Worm (Caenorhabditis elegans) whole organism, young adult: ENCODE results near the gene urb-1.

Experiments used
- D2030.7 ChIP-seq: fragments of 200-800 bp; sonication (Bioruptor generic); IDR thresholded peaks from 2 replicates; pipeline ENCODE4 v1.3.6; 2022; ENCODE audit warnings: missing genetic modification reagents, missing genetic modification characterization, missing compliant biosample characterization
- F10E7.11 ChIP-seq: sonication (generic microtip); optimal IDR thresholded peaks from 2 replicates; lab custom pipeline; 2017; ENCODE audit warnings: mild to moderate bottlenecking, missing genetic modification characterization, moderate library complexity, missing compliant biosample characterization
- F33H1.4 ChIP-seq: fragments of 200-800 bp; sonication (Bioruptor generic); IDR thresholded peaks from 2 replicates; pipeline ENCODE4 v1.3.6; 2022; ENCODE audit warnings: missing genetic modification reagents, missing genetic modification characterization, missing compliant biosample characterization
- F49E8.2 ChIP-seq: sonication (generic microtip); optimal IDR thresholded peaks from 3 replicates; lab custom pipeline; 2017; ENCODE audit warnings: missing genetic modification characterization, mild to moderate bottlenecking, missing compliant biosample characterization, antibody characterized with exemption, moderate library complexity; ENCODE audit not compliant: insufficient read depth
- F55B11.4 ChIP-seq: sonication (generic microtip); optimal IDR thresholded peaks from 2 replicates; lab custom pipeline; 2016; ENCODE audit warnings: missing compliant biosample characterization, missing genetic modification characterization, borderline replicate concordance; ENCODE audit not compliant: insufficient read depth
- atf-7 ChIP-seq: sonication (generic microtip); optimal IDR thresholded peaks from 2 replicates; lab custom pipeline; 2017; ENCODE audit warnings: mild to moderate bottlenecking, missing genetic modification characterization, missing compliant biosample characterization
- athp-1 ChIP-seq: sonication (generic microtip); optimal IDR thresholded peaks from 2 replicates; lab custom pipeline; 2017; ENCODE audit warnings: mild to moderate bottlenecking, missing genetic modification characterization, missing compliant biosample characterization
- attf-5 ChIP-seq: fragments of 200-800 bp; sonication (Bioruptor generic); optimal IDR thresholded peaks from 2 replicates; lab custom pipeline; 2018; ENCODE audit warnings: mild to moderate bottlenecking, missing genetic modification characterization, missing compliant biosample characterization
- bed-2 ChIP-seq: fragments of 200-800 bp; sonication (Bioruptor generic); IDR thresholded peaks from 2 replicates; pipeline ENCODE4 v1.3.6; 2022; ENCODE audit warnings: missing genetic modification reagents, missing genetic modification characterization, missing compliant biosample characterization
- ccch-3 ChIP-seq: fragments of 200-800 bp; sonication (Bioruptor generic); optimal IDR thresholded peaks from 2 replicates; lab custom pipeline; 2018; ENCODE audit warnings: mild to moderate bottlenecking, missing genetic modification characterization, missing compliant biosample characterization
- cebp-1 ChIP-seq, 2 experiments: fragments of 200-800 bp in 1 of 2; sonication (Bioruptor generic) in 1 of 2; sonication (generic microtip) in 1 of 2; IDR thresholded peaks in 1 of 2; optimal IDR thresholded peaks in 1 of 2; 2 replicates each; pipeline versions ENCODE4 v1.3.6 to Lab custom; 2017 to 2022; ENCODE audit warnings: missing compliant biosample characterization in 2 of 2, missing genetic modification characterization in 2 of 2, mild to moderate bottlenecking in 1 of 2, missing genetic modification reagents in 1 of 2, moderate library complexity in 1 of 2
- ceh-27 ChIP-seq: fragments of 200-800 bp; sonication (Bioruptor generic); optimal IDR thresholded peaks from 2 replicates; lab custom pipeline; 2018; ENCODE audit warnings: mild to moderate bottlenecking, missing genetic modification characterization, moderate library complexity, missing compliant biosample characterization
- ceh-79 ChIP-seq: sonication (generic microtip); optimal IDR thresholded peaks from 2 replicates; lab custom pipeline; 2017; ENCODE audit warnings: mild to moderate bottlenecking, missing genetic modification characterization, missing compliant biosample characterization
- ceh-91 ChIP-seq: fragments of 200-800 bp; sonication (Bioruptor generic); IDR thresholded peaks from 2 replicates; pipeline ENCODE4 v1.3.6; 2022; ENCODE audit warnings: missing genetic modification reagents, missing genetic modification characterization, missing compliant biosample characterization
- chd-7 ChIP-seq: sonication (generic microtip); optimal IDR thresholded peaks from 2 replicates; lab custom pipeline; 2016; ENCODE audit warnings: mild to moderate bottlenecking, missing genetic modification characterization, moderate library complexity, missing compliant biosample characterization
- dox-1 ChIP-seq: fragments of 200-800 bp; sonication (Bioruptor generic); IDR thresholded peaks from 2 replicates; pipeline ENCODE4 v1.3.6; 2022; ENCODE audit warnings: missing genetic modification reagents, missing genetic modification characterization, missing compliant biosample characterization
- dpff-1 ChIP-seq: sonication (generic microtip); optimal IDR thresholded peaks from 2 replicates; lab custom pipeline; 2017; ENCODE audit warnings: mild to moderate bottlenecking, missing genetic modification characterization, missing compliant biosample characterization
- dpl-1 ChIP-seq: fragments of 150-350 bp; optimal IDR thresholded peaks from 2 replicates; lab custom pipeline; 2014; ENCODE audit warnings: missing biosample characterization, missing genetic modification reagents, missing genetic modification characterization
- egl-44 ChIP-seq: fragments of 200-800 bp; sonication (Bioruptor generic); IDR thresholded peaks from 2 replicates; pipeline ENCODE4 v1.3.6; 2022; ENCODE audit warnings: missing genetic modification reagents, missing genetic modification characterization, missing compliant biosample characterization
- egrh-3 ChIP-seq: fragments of 200-800 bp; sonication (Bioruptor generic); IDR thresholded peaks from 2 replicates; pipeline ENCODE4 v1.3.6; 2022; ENCODE audit warnings: missing genetic modification reagents, missing genetic modification characterization, missing compliant biosample characterization
- ets-4 ChIP-seq: fragments of 200-800 bp; sonication (Bioruptor generic); optimal IDR thresholded peaks from 2 replicates; lab custom pipeline; 2018; ENCODE audit warnings: mild to moderate bottlenecking, missing genetic modification characterization, missing compliant biosample characterization
- fkh-3 ChIP-seq: sonication (generic microtip); optimal IDR thresholded peaks from 2 replicates; lab custom pipeline; 2016; ENCODE audit warnings: mild to moderate bottlenecking, missing genetic modification characterization, missing compliant biosample characterization
- let-607 ChIP-seq, 2 experiments: fragments of 200-800 bp in 1 of 2; sonication (Bioruptor generic) in 1 of 2; sonication (generic microtip) in 1 of 2; optimal IDR thresholded peaks; 2 replicates each; lab custom pipeline; 2016 to 2018; ENCODE audit warnings: mild to moderate bottlenecking in 2 of 2, missing compliant biosample characterization in 2 of 2, missing genetic modification characterization in 2 of 2, moderate library complexity in 2 of 2, missing genotype in 1 of 2
- lin-26 ChIP-seq: fragments of 200-800 bp; sonication (Bioruptor generic); IDR thresholded peaks from 2 replicates; pipeline ENCODE4 v1.3.6; 2022; ENCODE audit warnings: missing genetic modification reagents, missing genetic modification characterization, missing compliant biosample characterization
- lin-40 ChIP-seq: sonication (generic microtip); optimal IDR thresholded peaks from 2 replicates; lab custom pipeline; 2016; ENCODE audit warnings: missing genetic modification characterization, mild to moderate bottlenecking, missing compliant biosample characterization, missing genotype, missing genetic modification reagents
- lir-1 ChIP-seq: fragments of 200-800 bp; sonication (Bioruptor generic); conservative IDR thresholded peaks from 2 replicates; pipeline ENCODE4 v1.3.6; 2022; ENCODE audit warnings: missing genetic modification reagents, missing genetic modification characterization, missing compliant biosample characterization
- madf-10 ChIP-seq: sonication (generic microtip); optimal IDR thresholded peaks from 2 replicates; lab custom pipeline; 2016; ENCODE audit warnings: mild to moderate bottlenecking, missing genetic modification characterization, missing compliant biosample characterization
- mcd-1 ChIP-seq: fragments of 200-800 bp; sonication (Bioruptor generic); IDR thresholded peaks from 2 replicates; pipeline ENCODE4 v1.3.6; 2022; ENCODE audit warnings: missing genetic modification reagents, missing genetic modification characterization, missing compliant biosample characterization
- nhr-27 ChIP-seq: fragments of 200-800 bp; sonication (Bioruptor generic); optimal IDR thresholded peaks from 2 replicates; lab custom pipeline; 2018; ENCODE audit warnings: mild to moderate bottlenecking, missing genetic modification characterization, moderate library complexity, missing compliant biosample characterization
- nhr-80 ChIP-seq: sonication (generic microtip); optimal IDR thresholded peaks from 2 replicates; lab custom pipeline; 2016; ENCODE audit warnings: missing genetic modification characterization, missing compliant biosample characterization
- rpc-1 ChIP-seq, 2 experiments: fragments of 150-350 bp in 1 of 2; sonication (generic microtip) in 1 of 2; optimal IDR thresholded peaks; 2 replicates each; lab custom pipeline; 2014 to 2018; ENCODE audit warnings: missing biosample characterization in 1 of 2, missing genetic modification characterization in 1 of 2, missing genetic modification reagents in 1 of 2, missing genotype in 1 of 2
- somi-1 ChIP-seq: fragments of 200-800 bp; sonication (Bioruptor generic); optimal IDR thresholded peaks from 2 replicates; lab custom pipeline; 2018; ENCODE audit warnings: mild to moderate bottlenecking, missing genetic modification characterization, missing compliant biosample characterization
- tbp1 ChIP-seq: fragments of 200-800 bp; sonication (Bioruptor generic); optimal IDR thresholded peaks from 2 replicates; lab custom pipeline; 2018; ENCODE audit warnings: mild to moderate bottlenecking, missing genetic modification characterization, missing compliant biosample characterization
- zfh-2 ChIP-seq: fragments of 200-800 bp; sonication (Bioruptor generic); conservative IDR thresholded peaks from 2 replicates; pipeline ENCODE4 v1.3.6; 2022; ENCODE audit warnings: missing genetic modification reagents, missing genetic modification characterization, missing compliant biosample characterization
- ztf-22 ChIP-seq: fragments of 200-800 bp; sonication (Bioruptor generic); optimal IDR thresholded peaks from 2 replicates; lab custom pipeline; 2018; ENCODE audit warnings: mild to moderate bottlenecking, missing genetic modification characterization, moderate library complexity, missing compliant biosample characterization
- ztf-6 ChIP-seq: fragments of 200-800 bp; sonication (Bioruptor generic); IDR thresholded peaks from 2 replicates; pipeline ENCODE4 v1.3.6; 2022; ENCODE audit warnings: missing genetic modification reagents, missing genetic modification characterization, missing compliant biosample characterization

urb-1 gene

DNA sequence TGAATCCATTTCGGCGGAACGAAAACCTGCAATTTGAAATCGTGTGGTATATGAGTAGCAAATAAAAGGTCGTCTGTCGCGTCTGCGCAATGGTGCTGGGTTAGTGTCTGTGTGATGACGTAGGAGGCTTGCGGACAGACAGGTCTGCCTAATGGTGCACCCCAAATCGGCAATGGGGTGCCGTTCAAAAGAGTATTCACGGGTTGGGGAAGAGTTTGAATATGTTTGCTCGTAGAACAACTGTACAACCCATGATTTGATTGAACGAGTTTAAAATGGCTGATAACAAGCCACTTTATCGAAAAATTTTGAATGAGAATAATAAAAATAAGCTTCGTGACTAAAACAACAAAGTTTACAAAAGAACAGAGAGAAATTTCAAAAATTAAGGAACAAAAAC lies 2.0 kb upstream of the urb-1 start, which contains the start of gene T05H4.11 (continued):
- TF ChIP-seq F49E8.2 (tag; lab: Kevin White, UChicago) (no peak), cebp-1 (GFP tag; IDR thresholded peaks at IDR 0.05; lab: Robert Waterston, UW) (no peak), cebp-1 (tag; optimal IDR thresholded peaks at IDR 0.05; lab: Kevin White, UChicago) (peak; percentile 20), nhr-27 (no peak), egrh-3 (no peak), lir-1 (GFP tag; lab: Robert Waterston, UW) (no peak), athp-1 (tag; lab: Kevin White, UChicago) (peak; percentile 17), ceh-27 (no peak), somi-1 (GFP tag; lab: Kevin White, UChicago) (no peak), dpff-1 (tag; lab: Kevin White, UChicago) (no peak)

DNA sequence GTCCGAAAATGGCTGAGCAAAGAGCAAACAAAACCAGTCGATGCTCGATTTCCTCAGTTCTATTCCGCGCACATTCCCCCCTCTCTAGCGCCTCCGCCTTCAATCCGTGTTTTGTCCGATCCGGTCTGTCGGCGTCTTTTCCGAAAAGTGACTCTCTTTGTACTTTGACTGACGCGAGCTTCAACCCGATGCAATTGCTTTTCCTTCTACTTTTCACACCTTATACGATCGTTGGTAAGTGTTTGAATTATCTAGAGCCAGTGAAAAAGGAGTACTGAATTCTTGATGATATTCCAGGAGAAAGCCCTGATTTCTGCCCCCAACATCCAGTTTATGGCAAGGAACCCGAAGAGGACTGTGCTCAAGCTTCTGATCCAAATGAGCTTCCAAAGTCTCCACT lies 9.0 kb downstream of the urb-1 start, which contains the start of gene cht-6:
cht-6 (plus strand) TSS at position 9 of the 400 bp plus-strand sequence.
- TF ChIP-seq zfh-2 (GFP tag; lab: Robert Waterston, UW) (no peak), athp-1 (tag; lab: Kevin White, UChicago) (no peak), F49E8.2 (tag; lab: Kevin White, UChicago) (no peak)

DNA sequence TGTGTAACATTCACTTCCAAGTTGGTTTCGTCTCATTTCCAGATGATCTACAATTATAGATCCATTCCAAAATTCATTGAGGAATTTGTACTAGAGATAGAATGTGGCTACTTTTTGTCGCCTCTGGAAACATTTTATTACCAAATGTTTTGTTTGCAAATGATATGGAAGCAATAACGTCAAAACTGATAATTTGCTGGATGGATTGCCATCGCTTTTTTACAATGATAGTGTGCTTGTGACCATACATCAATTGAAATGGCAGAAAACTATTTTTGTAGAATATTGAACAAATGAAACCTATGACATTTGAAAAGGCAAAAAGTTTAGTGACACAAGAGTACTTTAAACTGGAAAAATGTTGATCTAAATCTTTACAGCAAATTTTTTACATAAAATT lies 9.5 kb downstream of the urb-1 start:
- TF ChIP-seq nhr-80 (peak; percentile 53), ceh-91 (GFP tag; lab: Robert Waterston, UW) (no peak), ceh-79 (no peak), bed-2 (no peak), madf-10 (tag; lab: Kevin White, UChicago) (no peak), fkh-3 (tag; lab: Kevin White, UChicago) (no peak), mcd-1 (GFP tag; lab: Robert Waterston, UW) (no peak), attf-5 (no peak), ccch-3 (GFP tag; lab: Kevin White, UChicago) (no peak)

DNA sequence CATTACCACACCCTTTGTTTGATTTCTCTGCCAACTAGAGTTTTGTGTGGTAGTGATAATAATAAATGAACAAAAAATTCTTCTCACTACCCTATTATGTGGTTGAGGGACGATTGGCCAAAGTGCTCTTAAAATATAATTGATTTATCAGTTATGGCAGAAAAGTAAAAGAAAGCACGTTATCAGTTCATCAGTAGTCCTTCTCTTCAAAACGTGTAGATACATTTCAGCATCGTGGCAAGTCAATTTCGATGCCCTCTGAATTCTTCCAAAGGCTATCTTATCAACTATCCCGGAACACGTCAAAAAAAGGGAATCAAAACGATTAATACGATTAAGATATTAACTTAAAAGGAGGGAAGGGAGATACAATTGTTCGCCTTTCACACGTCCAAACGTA lies 10.9 kb downstream of the urb-1 start:
- TF ChIP-seq D2030.7, result no peak
- peak; percentile 96 for TF ChIP-seq nhr-80
- TF ChIP-seq rpc-1 (optimal IDR thresholded peaks at IDR 0.05; lab: Kevin White, UChicago), result no peak
- TF ChIP-seq rpc-1 (tag; optimal IDR thresholded peaks at IDR 0.05; lab: Kevin White, UChicago), result no peak
- TF ChIP-seq F33H1.4, result no peak
- peak; percentile 46; the same call in 1 of the 2 replicates for TF ChIP-seq egl-44
- no peak for TF ChIP-seq dpl-1 (GFP tag; lab: Kevin White, UChicago)
- no peak for TF ChIP-seq ceh-27
- TF ChIP-seq atf-7 (tag; lab: Kevin White, UChicago), result peak; percentile 69
- TF ChIP-seq F55B11.4 (tag; lab: Kevin White, UChicago), result no peak
- no peak for TF ChIP-seq ztf-6 (GFP tag; lab: Robert Waterston, UW)
- TF ChIP-seq lin-26 (GFP tag; lab: Robert Waterston, UW), result no peak
- peak; percentile 51; the same call in 1 of the 2 replicates for TF ChIP-seq dox-1
- TF ChIP-seq chd-7 (tag; lab: Kevin White, UChicago), result peak; percentile 14
- no peak for TF ChIP-seq tbp1 (GFP tag; lab: Kevin White, UChicago)
- TF ChIP-seq ztf-22 (GFP tag; lab: Kevin White, UChicago), result peak; percentile 51
- TF ChIP-seq lin-40 (tag; lab: Kevin White, UChicago), result no peak
- TF ChIP-seq F10E7.11, result no peak
- peak; percentile 94 for TF ChIP-seq ets-4 (GFP tag; lab: Kevin White, UChicago)
- TF ChIP-seq let-607 (tag; optimal IDR thresholded peaks at IDR 0.05; lab: Kevin White, UChicago), result peak; percentile 78 to 82
- TF ChIP-seq, all 124 proteins: peak for 8
